Worm (Caenorhabditis elegans): ENCODE results near the gene K04A8.20.
A peak's percentile ranks its signal among the peaks of the same experiment; 100 is the strongest.

K04A8.20 gene

DNA sequence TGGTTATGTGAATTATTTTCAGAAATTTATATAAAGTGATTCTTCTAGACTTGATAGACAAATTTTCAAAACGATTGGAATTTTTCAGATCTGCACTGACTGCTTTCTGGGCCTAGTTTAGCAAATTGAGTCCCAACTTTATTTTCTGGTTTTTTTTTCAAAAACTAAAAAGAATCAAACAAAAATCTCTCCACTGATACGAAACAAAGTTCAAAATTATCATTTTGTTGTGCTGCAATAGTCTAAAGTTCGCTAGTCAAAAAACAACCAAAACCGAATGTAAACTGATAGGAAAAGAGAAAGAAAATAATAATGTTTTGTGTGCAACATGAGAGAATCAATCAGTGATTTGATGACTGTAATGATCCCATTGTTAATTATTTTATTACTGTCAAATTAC, 623 bp downstream of the K04A8.20 start, which contains the start of gene lipl-4:
Gene lipl-4 (plus strand): TSS at position 301 of the 400 bp plus-strand sequence.
- TF ChIP-seq K02D7.2 (tag; optimal IDR thresholded peaks at IDR 0.05), result no peak

DNA sequence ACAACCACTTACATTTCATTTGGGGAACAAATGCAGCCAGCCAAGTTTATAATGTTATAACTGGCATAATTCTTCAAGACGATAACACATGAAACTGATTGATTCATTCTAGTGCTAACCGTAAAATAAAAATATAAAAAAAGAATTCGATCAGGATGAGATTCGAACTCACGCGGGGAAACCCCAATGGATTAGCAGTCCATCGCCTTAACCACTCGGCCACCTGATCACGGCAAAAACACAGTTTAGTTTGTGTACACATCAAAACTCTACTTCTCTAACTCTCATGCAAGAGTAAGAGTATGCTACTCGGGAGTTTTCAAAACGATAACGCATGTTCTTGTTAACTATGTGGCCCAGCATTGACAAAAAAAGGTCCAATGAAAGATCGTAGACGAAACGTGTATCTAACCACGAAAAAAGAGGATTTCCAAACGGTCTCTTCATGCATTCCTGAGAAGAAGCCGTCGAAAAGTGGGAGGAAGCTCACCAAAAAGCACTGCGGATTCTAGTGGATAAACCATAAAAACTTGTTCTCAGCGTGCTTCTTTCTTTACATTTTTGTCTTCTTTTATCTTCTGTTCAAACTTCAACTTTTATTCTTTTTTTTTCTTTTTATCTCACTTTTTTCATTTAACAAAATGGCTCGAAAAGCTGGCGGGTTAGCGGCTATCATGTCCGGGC, 2.6 kb downstream of the K04A8.20 start, which contains the start of gene twk-10:
Gene twk-10 (plus strand): TSS at position 634 of the 684 bp plus-strand sequence.
- peak; percentile 11 for TF ChIP-seq elt-2 (tag; optimal IDR thresholded peaks at IDR 0.05)
- no peak for TF ChIP-seq ceh-6 (GFP tag; optimal IDR thresholded peaks at IDR 0.05)

DNA sequence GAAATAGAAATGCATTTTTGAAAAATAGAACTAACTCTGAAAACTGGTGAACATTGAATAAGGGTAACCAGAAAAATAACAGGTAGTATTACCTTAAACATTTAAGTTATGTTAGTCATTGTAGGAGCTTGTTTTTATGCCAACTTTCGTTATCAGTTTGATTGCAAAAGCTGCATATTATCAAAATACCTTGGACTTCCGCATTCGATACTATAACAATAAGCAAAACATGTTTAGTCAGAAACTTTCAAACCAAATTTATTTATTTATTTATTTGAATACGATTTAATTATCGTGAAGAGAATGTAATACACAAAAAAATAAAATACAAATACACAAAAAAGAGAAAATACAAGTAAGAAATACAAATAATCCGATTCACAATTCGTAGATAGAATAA, 5.1 kb downstream of the K04A8.20 start, which contains the start of gene K04A8.19:
Gene K04A8.19 (minus strand): TSS at position 101 of the 400 bp plus-strand sequence.
- TF ChIP-seq ceh-2 (tag; optimal IDR thresholded peaks at IDR 0.05) (no peak), tbx-2 (tag; optimal IDR thresholded peaks at IDR 0.05) (no peak), ceh-14 (tag; optimal IDR thresholded peaks at IDR 0.05) (no peak), Y22D7AL.16 (tag; optimal IDR thresholded peaks at IDR 0.05) (no peak), ets-4 (tag; optimal IDR thresholded peaks at IDR 0.05) (no peak), pha-2 (tag; optimal IDR thresholded peaks at IDR 0.05) (no peak), ceh-24 (tag; optimal IDR thresholded peaks at IDR 0.05) (no peak)

DNA sequence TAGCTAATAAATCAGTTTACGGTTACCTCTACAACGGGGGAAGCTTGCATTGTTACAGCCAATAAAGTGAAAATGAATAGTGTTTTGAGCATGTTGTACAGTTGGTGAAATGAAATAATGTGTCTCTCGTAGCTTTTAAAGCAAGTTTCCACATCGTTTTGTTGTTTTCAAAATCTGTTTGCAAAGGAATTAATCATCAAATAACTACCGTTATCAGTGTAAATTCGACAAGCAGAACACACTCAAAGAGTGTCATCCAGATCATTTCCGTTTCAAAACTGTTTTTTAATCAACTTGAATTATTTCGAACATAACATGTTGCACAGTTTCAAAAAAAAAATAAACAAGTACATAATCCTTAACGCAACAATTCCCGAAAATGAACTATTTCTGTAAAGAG, 7.8 kb downstream of the K04A8.20 start, which contains the start of gene spp-27:
Gene spp-27 (minus strand): TSS at position 101 of the 400 bp plus-strand sequence.
- no peak for TF ChIP-seq ceh-34 (tag; optimal IDR thresholded peaks at IDR 0.05)
- TF ChIP-seq ceh-31 (tag; optimal IDR thresholded peaks at IDR 0.05), result no peak
- TF ChIP-seq hlh-30 (tag; optimal IDR thresholded peaks at IDR 0.05; ENCODE audit: insufficient read depth), result no peak
- no peak for TF ChIP-seq lin-11 (tag; optimal IDR thresholded peaks at IDR 0.05)
- no peak for TF ChIP-seq hlh-6 (tag; optimal IDR thresholded peaks at IDR 0.05)
- no peak for TF ChIP-seq unc-55 (GFP tag; optimal IDR thresholded peaks at IDR 0.05)
- no peak for TF ChIP-seq rnt-1 (tag; optimal IDR thresholded peaks at IDR 0.05)
- TF ChIP-seq pat-9 (tag; optimal IDR thresholded peaks at IDR 0.05), result no peak
- TF ChIP-seq nhr-11 (tag; optimal IDR thresholded peaks at IDR 0.05), result no peak
- no peak for TF ChIP-seq pros-1 (tag; optimal IDR thresholded peaks at IDR 0.05)
- no peak for TF ChIP-seq mec-3 (tag; optimal IDR thresholded peaks at IDR 0.05; ENCODE audit: borderline replicate concordance)
- TF ChIP-seq sdc-2 (tag; optimal IDR thresholded peaks at IDR 0.05), result no peak
- TF ChIP-seq fkh-10 (GFP tag; optimal IDR thresholded peaks at IDR 0.05), result no peak
- no peak for TF ChIP-seq ceh-48 (tag; optimal IDR thresholded peaks at IDR 0.05)

DNA sequence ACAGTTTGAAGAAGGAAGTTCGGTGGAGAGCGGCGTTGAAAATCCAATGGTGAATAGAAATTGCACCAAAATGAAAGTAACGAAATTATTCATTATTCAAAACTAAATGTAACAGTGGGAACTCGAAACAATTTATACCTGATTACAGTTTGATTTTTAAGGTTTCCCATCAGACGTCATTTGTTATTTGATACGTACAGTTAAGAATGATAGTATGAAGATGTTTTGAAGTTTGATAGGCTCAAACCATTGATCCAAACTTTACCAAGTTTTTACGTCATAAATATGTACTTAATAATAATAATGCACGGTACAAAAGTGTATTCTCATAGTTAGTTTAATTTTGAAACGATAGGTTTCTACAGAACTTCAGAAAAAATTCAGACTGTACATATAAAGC, 8.9 kb downstream of the K04A8.20 start, which contains the start of gene spp-20:
Gene spp-20 (minus strand): TSS at position 101 of the 400 bp plus-strand sequence.
- TF ChIP-seq sdc-2 (tag; optimal IDR thresholded peaks at IDR 0.05) (no peak), nhr-11 (tag; optimal IDR thresholded peaks at IDR 0.05) (no peak), unc-86 (tag; optimal IDR thresholded peaks at IDR 0.05) (no peak), ceh-19 (GFP tag; optimal IDR thresholded peaks at IDR 0.05) (no peak)

DNA sequence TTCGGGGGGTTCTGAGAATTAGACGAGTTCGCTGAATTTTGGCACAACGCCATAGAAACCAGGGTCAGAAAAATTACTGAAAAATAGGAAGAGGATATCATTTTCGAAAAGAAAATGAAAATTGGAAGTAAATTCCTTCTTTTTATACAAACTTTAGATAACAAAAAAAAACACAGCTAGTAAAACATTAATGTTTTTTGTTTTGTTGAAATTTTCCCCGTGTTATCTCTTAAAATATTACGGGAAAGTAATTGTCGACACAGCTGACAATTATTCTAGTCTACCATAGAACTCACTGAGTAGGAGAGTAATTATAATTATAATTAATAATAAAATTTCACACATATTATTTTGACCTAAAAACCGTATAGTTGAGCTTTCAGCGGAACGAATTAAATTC, 9.9 kb downstream of the K04A8.20 start, which contains the start of gene spp-26:
Gene spp-26 (minus strand): TSS at position 101 of the 400 bp plus-strand sequence.
- no peak for TF ChIP-seq sox-2 (GFP tag; IDR thresholded peaks at IDR 0.05)
- no peak for TF ChIP-seq K02D7.2 (tag; optimal IDR thresholded peaks at IDR 0.05)
- no peak for TF ChIP-seq hlh-6 (tag; optimal IDR thresholded peaks at IDR 0.05)
- no peak for TF ChIP-seq rnt-1 (tag; optimal IDR thresholded peaks at IDR 0.05)

DNA sequence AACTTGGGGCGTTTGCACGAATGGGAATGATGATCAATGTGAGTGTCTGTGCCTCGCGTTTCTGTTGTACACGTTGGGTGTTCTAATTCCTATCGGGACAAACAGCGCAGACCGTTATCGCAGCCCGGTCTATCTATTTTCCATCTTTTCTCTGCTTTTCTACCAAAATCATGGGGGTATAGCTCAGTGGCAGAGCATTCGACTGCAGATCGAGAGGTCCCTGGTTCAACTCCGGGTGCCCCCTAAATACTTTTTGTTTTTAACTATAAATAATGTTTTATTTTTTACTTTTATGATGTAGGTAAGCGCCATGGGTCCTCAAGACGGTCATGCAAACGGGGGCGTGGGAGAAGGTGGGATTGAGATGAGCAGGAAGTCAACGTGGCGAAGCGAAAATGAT, 10.3 kb downstream of the K04A8.20 start:
- TF ChIP-seq ceh-14 (tag; optimal IDR thresholded peaks at IDR 0.05) (no peak), C38D4.7 (GFP tag; optimal IDR thresholded peaks at IDR 0.05) (peak; percentile 5), elt-2 (tag; optimal IDR thresholded peaks at IDR 0.05) (peak; percentile 60), che-1 (tag; optimal IDR thresholded peaks at IDR 0.05) (peak; percentile 6)
